Worm (Caenorhabditis elegans): Measurements from ENCODE around the gene Y54G2A.11.

DNA sequence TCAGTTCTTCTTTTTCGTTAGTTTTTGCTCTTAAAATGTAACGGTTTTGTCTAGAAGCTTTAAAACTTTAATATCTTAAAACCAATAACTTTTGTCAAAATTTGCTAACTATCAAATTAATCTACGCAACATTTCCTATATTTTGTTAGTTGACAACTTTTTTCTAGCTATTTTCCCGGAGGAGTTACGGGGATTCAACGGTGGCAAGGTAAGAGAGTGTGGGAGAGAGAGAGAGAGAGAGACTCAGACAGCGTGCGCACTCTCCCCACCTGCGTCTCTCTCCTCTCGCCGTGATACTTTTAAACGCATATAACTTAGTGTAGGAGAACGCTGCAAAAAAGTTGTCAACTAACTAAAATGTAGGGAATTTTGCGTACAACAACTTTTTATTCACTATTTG, 18.1 kb downstream of the Y54G2A.11 start:
- TF ChIP-seq ceh-82 (tag; optimal IDR thresholded peaks at IDR 0.05) (no peak), lim-7 (GFP tag; IDR thresholded peaks at IDR 0.05) (no peak), nhr-111 (GFP tag; optimal IDR thresholded peaks at IDR 0.05) (no peak), ces-1 (GFP tag; optimal IDR thresholded peaks at IDR 0.05) (no peak), daf-12 (tag; optimal IDR thresholded peaks at IDR 0.05) (no peak), lin-15B (tag; optimal IDR thresholded peaks at IDR 0.05) (no peak), dmd-9 (GFP tag; IDR thresholded peaks at IDR 0.05) (no peak)
